Worm (Caenorhabditis elegans) whole organism, late embryonic: ENCODE measurements around the gene Y49F6B.19.
A peak's percentile ranks its signal among the peaks of the same experiment; 100 is the strongest.
"Not testable (repeated sequence)": the region's sequence is repeated elsewhere in the genome, so short reads cannot be mapped to it uniquely, and the experiment has no call there.

Experiments
- C08G9.2 ChIP-seq: sonication (generic microtip); optimal IDR thresholded peaks from 2 replicates; lab custom pipeline; 2016; ENCODE audit warnings: mild to moderate bottlenecking, missing genetic modification characterization, moderate library complexity, missing compliant biosample characterization
- C38D4.7 ChIP-seq: fragments of 200-800 bp; sonication (Bioruptor generic); optimal IDR thresholded peaks from 2 replicates; lab custom pipeline; 2018; ENCODE audit warnings: mild to moderate bottlenecking, missing genetic modification characterization, moderate library complexity, missing compliant biosample characterization
- F13H6.1 ChIP-seq: sonication (generic microtip); optimal IDR thresholded peaks from 2 replicates; lab custom pipeline; 2016; ENCODE audit warnings: missing genetic modification characterization, missing compliant biosample characterization
- K09A11.1 ChIP-seq: sonication (generic microtip); optimal IDR thresholded peaks from 2 replicates; lab custom pipeline; 2017; ENCODE audit warnings: antibody characterized with exemption, mild to moderate bottlenecking, missing genetic modification characterization, missing compliant biosample characterization; ENCODE audit not compliant: insufficient read depth
- T23F11.4 ChIP-seq: fragments of 200-800 bp; sonication (Bioruptor generic); optimal IDR thresholded peaks from 2 replicates; lab custom pipeline; 2018; ENCODE audit warnings: mild to moderate bottlenecking, missing genetic modification characterization, missing compliant biosample characterization
- Y22D7AL.16 ChIP-seq: sonication (generic microtip); optimal IDR thresholded peaks from 2 replicates; lab custom pipeline; 2016; ENCODE audit warnings: missing genetic modification characterization, missing compliant biosample characterization
- ahr-1 ChIP-seq: sonication (generic microtip); optimal IDR thresholded peaks from 2 replicates; lab custom pipeline; 2016; ENCODE audit warnings: missing genetic modification characterization, missing compliant biosample characterization
- ceh-22 ChIP-seq: sonication (generic microtip); optimal IDR thresholded peaks from 2 replicates; lab custom pipeline; 2017; ENCODE audit warnings: missing biosample characterization, missing genetic modification characterization
- ceh-24 ChIP-seq: sonication (generic microtip); optimal IDR thresholded peaks from 2 replicates; lab custom pipeline; 2016; ENCODE audit warnings: mild to moderate bottlenecking, missing genetic modification characterization, missing compliant biosample characterization
- ceh-30 ChIP-seq: fragments of 150-350 bp; optimal IDR thresholded peaks from 2 replicates; lab custom pipeline; 2014; ENCODE audit warnings: missing biosample characterization, missing genetic modification characterization
- ceh-31 ChIP-seq: sonication (generic microtip); optimal IDR thresholded peaks from 2 replicates; lab custom pipeline; 2016; ENCODE audit warnings: missing genetic modification characterization, missing compliant biosample characterization
- ceh-34 ChIP-seq: sonication (generic microtip); optimal IDR thresholded peaks from 2 replicates; lab custom pipeline; 2016; ENCODE audit warnings: mild to moderate bottlenecking, missing genetic modification characterization, missing compliant biosample characterization
- ceh-45 ChIP-seq: fragments of 200-800 bp; sonication (Bioruptor generic); IDR thresholded peaks from 2 replicates; pipeline ENCODE4 v1.3.6; 2022; ENCODE audit warnings: missing genetic modification reagents, missing genetic modification characterization, missing compliant biosample characterization
- ceh-48 ChIP-seq: sonication (generic microtip); optimal IDR thresholded peaks from 2 replicates; lab custom pipeline; 2016; ENCODE audit warnings: missing genetic modification characterization, inconsistent platforms, missing compliant biosample characterization
- ceh-6 ChIP-seq: fragments of 200-800 bp; sonication (Bioruptor generic); optimal IDR thresholded peaks from 2 replicates; lab custom pipeline; 2018; ENCODE audit warnings: mild to moderate bottlenecking, missing genetic modification characterization, missing compliant biosample characterization
- dve-1 ChIP-seq: sonication (generic microtip); optimal IDR thresholded peaks from 2 replicates; lab custom pipeline; 2017; ENCODE audit warnings: antibody characterized with exemption, mild to moderate bottlenecking, missing genetic modification characterization, missing compliant biosample characterization
- elt-2 ChIP-seq: sonication (generic microtip); optimal IDR thresholded peaks from 2 replicates; lab custom pipeline; 2016; ENCODE audit warnings: missing genetic modification reagents, missing genetic modification characterization, missing compliant biosample characterization
- elt-4 ChIP-seq: sonication (generic microtip); optimal IDR thresholded peaks from 2 replicates; lab custom pipeline; 2016; ENCODE audit warnings: missing genetic modification characterization, missing compliant biosample characterization
- fax-1 ChIP-seq: sonication (generic microtip); optimal IDR thresholded peaks from 2 replicates; lab custom pipeline; 2016; ENCODE audit warnings: missing genotype, missing genetic modification characterization, missing compliant biosample characterization
- fkh-10 ChIP-seq: fragments of 150-350 bp; optimal IDR thresholded peaks from 2 replicates; lab custom pipeline; 2014; ENCODE audit warnings: missing biosample characterization, missing genetic modification reagents, missing genetic modification characterization
- hlh-13 ChIP-seq: fragments of 200-800 bp; sonication (Bioruptor generic); optimal IDR thresholded peaks from 2 replicates; lab custom pipeline; 2018; ENCODE audit warnings: mild to moderate bottlenecking, missing genetic modification characterization, missing compliant biosample characterization
- hlh-15 ChIP-seq: sonication (generic microtip); optimal IDR thresholded peaks from 2 replicates; lab custom pipeline; 2016; ENCODE audit warnings: missing genetic modification characterization, missing compliant biosample characterization
- hlh-8 ChIP-seq: sonication (generic microtip); optimal IDR thresholded peaks from 2 replicates; lab custom pipeline; 2016; ENCODE audit warnings: missing genotype, missing genetic modification characterization, missing compliant biosample characterization
- lim-6 ChIP-seq: sonication (generic microtip); optimal IDR thresholded peaks from 2 replicates; lab custom pipeline; 2016; ENCODE audit warnings: missing genetic modification characterization, missing compliant biosample characterization
- lin-11 ChIP-seq: fragments of 200-800 bp; sonication (Bioruptor generic); optimal IDR thresholded peaks from 2 replicates; lab custom pipeline; 2018; ENCODE audit warnings: mild to moderate bottlenecking, missing genetic modification characterization, missing compliant biosample characterization
- nfya-1 ChIP-seq: sonication (generic microtip); optimal IDR thresholded peaks from 2 replicates; lab custom pipeline; 2017; ENCODE audit warnings: missing genetic modification characterization, mild to moderate bottlenecking, missing compliant biosample characterization, antibody characterized with exemption, moderate library complexity
- nhr-232 ChIP-seq: sonication (generic microtip); optimal IDR thresholded peaks from 2 replicates; lab custom pipeline; 2016; ENCODE audit warnings: missing genetic modification characterization, missing compliant biosample characterization
- odd-2 ChIP-seq: sonication (generic microtip); optimal IDR thresholded peaks from 2 replicates; lab custom pipeline; 2017; ENCODE audit warnings: antibody characterized with exemption, mild to moderate bottlenecking, missing genetic modification characterization, missing compliant biosample characterization
- pag-3 ChIP-seq: sonication (generic microtip); optimal IDR thresholded peaks from 2 replicates; lab custom pipeline; 2016; ENCODE audit warnings: missing compliant biosample characterization, missing genetic modification characterization, borderline replicate concordance
- pat-9 ChIP-seq: fragments of 200-800 bp; sonication (Bioruptor generic); optimal IDR thresholded peaks from 2 replicates; lab custom pipeline; 2018; ENCODE audit warnings: mild to moderate bottlenecking, missing genetic modification characterization, moderate library complexity, missing compliant biosample characterization
- pha-2 ChIP-seq: sonication (generic microtip); optimal IDR thresholded peaks from 2 replicates; lab custom pipeline; 2017; ENCODE audit warnings: mild to moderate bottlenecking, missing genetic modification characterization, missing compliant biosample characterization
- pros-1 ChIP-seq: fragments of 150-350 bp; optimal IDR thresholded peaks from 2 replicates; lab custom pipeline; 2014; ENCODE audit warnings: missing biosample characterization, missing genetic modification reagents, missing genetic modification characterization
- ref-2 ChIP-seq: sonication (generic microtip); optimal IDR thresholded peaks from 2 replicates; lab custom pipeline; 2016; ENCODE audit warnings: missing genetic modification characterization, missing compliant biosample characterization
- sdc-2 ChIP-seq: sonication (generic microtip); optimal IDR thresholded peaks from 2 replicates; lab custom pipeline; 2016; ENCODE audit warnings: missing genotype, missing genetic modification characterization, missing compliant biosample characterization
- sox-2 ChIP-seq: fragments of 200-800 bp; sonication (Bioruptor generic); IDR thresholded peaks from 2 replicates; pipeline ENCODE4 v1.3.6; 2022; ENCODE audit warnings: missing genetic modification reagents, missing genetic modification characterization, missing compliant biosample characterization
- sox-4 ChIP-seq: sonication (generic microtip); optimal IDR thresholded peaks from 2 replicates; lab custom pipeline; 2017; ENCODE audit warnings: mild to moderate bottlenecking, missing genetic modification characterization, inconsistent platforms, missing compliant biosample characterization
- tbx-7 ChIP-seq: sonication (generic microtip); optimal IDR thresholded peaks from 2 replicates; lab custom pipeline; 2016; ENCODE audit warnings: missing genotype, missing genetic modification characterization, missing compliant biosample characterization
- ttx-3 ChIP-seq: sonication (generic microtip); optimal IDR thresholded peaks from 2 replicates; lab custom pipeline; 2016; ENCODE audit warnings: missing genetic modification reagents, missing genetic modification characterization, missing compliant biosample characterization
- unc-42 ChIP-seq: sonication (generic microtip); optimal IDR thresholded peaks from 2 replicates; lab custom pipeline; 2016; ENCODE audit warnings: missing genotype, missing genetic modification characterization, missing compliant biosample characterization
- unc-55 ChIP-seq: sonication (generic microtip); optimal IDR thresholded peaks from 2 replicates; lab custom pipeline; 2017; ENCODE audit warnings: missing biosample characterization, missing genetic modification reagents, missing genetic modification characterization
- unc-86 ChIP-seq: sonication (generic microtip); optimal IDR thresholded peaks from 2 replicates; lab custom pipeline; 2016; ENCODE audit warnings: missing genetic modification characterization, missing compliant biosample characterization
- zip-5 ChIP-seq: sonication (generic microtip); optimal IDR thresholded peaks from 2 replicates; lab custom pipeline; 2016; ENCODE audit warnings: missing genetic modification characterization, missing compliant biosample characterization
- ztf-16 ChIP-seq: sonication (generic microtip); optimal IDR thresholded peaks from 2 replicates; lab custom pipeline; 2017; ENCODE audit warnings: missing genetic modification characterization, missing compliant biosample characterization

The Y49F6B.19 gene

DNA sequence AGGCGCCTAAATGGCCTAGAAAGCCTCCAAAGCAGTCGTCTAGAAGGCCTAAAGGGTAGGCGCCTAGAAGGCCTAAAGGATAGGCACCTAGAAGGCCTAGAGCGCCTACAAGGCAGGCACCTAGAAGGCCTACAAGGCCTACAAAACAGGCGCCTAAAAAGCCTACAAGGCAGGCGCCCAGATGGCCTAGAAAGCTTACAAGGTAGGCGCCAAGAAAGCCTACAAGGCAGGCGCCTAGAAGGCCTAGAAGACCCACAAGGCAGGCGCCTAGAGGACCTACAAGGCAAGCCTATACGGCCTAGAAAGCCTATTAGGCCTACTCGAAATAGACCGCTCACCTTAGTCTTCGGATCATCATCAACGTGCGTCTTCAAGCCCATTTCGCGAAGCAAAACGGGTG lies 10.1 kb downstream of the Y49F6B.19 start:
- TF ChIP-seq ceh-48 (tag; lab: Kevin White, UChicago) (no peak), lim-6 (tag; lab: Kevin White, UChicago) (no peak), unc-55 (GFP tag; lab: Kevin White, UChicago) (no peak), ttx-3 (no peak), ceh-45 (GFP tag; lab: Robert Waterston, UW) (0 out of 2 replicates have a peak, but pooled peaks have one; percentile 6), nfya-1 (no peak), lin-11 (tag; lab: Kevin White, UChicago) (no peak)

DNA sequence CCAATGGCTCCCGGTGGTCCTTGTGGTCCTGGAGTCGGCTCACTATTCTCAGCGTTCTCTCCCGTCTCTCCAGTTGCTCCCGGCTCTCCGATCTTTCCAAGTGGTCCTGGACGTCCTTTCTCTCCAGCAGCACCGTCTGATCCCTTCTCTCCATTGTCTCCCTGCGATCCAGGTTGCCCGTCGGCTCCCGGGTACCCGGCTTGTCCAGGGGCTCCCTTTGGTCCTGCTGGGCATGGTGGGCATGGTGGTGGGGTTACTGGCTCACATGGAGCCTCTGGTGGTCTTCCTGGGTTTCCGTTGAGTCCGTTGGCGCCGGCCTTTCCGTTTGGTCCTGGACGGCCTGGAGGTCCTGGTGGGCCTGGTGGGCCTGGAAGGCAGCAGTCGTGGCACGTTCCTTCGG lies 11.8 kb downstream of the Y49F6B.19 start:
- TF ChIP-seq C08G9.2 (tag; lab: Kevin White, UChicago) (peak; percentile 14), fax-1 (tag; lab: Kevin White, UChicago) (no peak)

DNA sequence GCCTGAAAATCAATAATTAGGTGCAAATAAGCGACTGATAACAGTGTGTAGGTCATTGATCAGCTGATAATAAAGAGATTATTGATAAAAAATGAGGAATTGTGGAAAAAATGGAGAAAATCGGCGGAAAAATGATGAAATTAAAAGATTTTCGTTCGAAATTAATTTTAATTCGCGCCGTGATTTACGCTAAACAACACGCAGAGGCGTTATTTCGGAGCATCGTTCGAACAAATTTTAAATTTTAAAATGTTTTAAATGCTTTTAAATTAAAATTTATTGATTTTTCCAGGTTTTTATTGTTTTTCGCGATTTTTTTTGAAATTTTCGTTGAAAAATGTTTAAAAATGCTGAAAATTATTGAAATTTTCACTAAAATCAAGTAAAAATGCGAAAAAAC lies 12.8 kb downstream of the Y49F6B.19 start, which contains the start of gene Y49F6B.9:
TSS of gene Y49F6B.9 (minus strand) at position 2 of the 400 bp plus-strand sequence.
- TF ChIP-seq odd-2 (tag; lab: Kevin White, UChicago) (no peak), elt-2 (tag; lab: Kevin White, UChicago) (peak; percentile 35)

DNA sequence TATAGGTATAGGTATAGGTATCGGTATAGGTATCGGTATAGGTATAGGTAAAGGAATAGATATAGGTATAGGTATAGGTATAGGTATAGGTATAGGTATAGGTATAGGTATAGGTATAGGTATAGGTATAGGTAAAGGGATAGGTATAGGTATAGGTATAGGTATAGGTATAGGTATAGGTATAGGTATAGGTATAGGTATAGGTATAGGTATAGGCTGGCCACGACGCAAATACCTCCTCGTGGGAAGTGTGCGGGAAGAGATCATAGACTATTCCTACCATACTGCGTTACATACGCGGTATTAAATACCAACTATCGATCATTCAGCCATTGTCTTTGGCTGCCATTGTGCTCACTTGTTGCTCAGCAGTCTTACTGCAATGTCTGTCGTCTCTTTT lies 21.3 kb downstream of the Y49F6B.19 start, which contains the start of gene fbxb-112:
TSS of gene fbxb-112 (plus strand) at position 301 of the 400 bp plus-strand sequence.
- not testable (repeated sequence) for TF ChIP-seq F13H6.1 (tag; lab: Kevin White, UChicago); fkh-10 (GFP tag; lab: Kevin White, UChicago); sox-4 (tag; lab: Kevin White, UChicago)

DNA sequence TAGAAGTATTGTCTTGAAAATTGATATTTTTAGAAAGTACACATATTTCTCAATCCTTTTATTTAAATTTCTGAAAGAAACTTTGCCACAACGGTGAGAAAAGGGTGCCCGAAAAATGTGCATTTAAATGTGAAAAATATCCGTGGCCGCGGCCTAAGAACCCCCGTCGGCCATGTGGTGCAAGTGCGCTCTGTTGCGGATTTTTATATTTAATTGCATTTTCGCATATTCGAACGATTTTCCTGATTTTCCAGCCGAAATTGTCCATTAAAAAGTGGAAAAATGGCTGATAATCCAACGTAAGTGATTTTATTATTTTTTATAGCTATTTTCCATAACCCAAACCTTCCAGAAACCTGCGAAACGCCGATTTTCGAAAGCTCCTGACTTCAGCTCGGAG lies 29.9 kb downstream of the Y49F6B.19 start, which contains the start of gene smu-2:
TSS of gene smu-2 (plus strand) at position 178 of the 400 bp plus-strand sequence.
- TF ChIP-seq pag-3 (tag; lab: Kevin White, UChicago) (no peak), pros-1 (no peak), ceh-30 (tag; lab: Kevin White, UChicago) (no peak), ceh-34 (peak; percentile 46), ref-2 (tag; lab: Kevin White, UChicago) (peak; percentile 59), ceh-48 (tag; lab: Kevin White, UChicago) (peak; percentile 7), pha-2 (tag; lab: Kevin White, UChicago) (no peak), F13H6.1 (tag; lab: Kevin White, UChicago) (no peak), ceh-31 (tag; lab: Kevin White, UChicago) (peak; percentile 96), tbx-7 (tag; lab: Kevin White, UChicago) (peak; percentile 84), ztf-16 (tag; lab: Kevin White, UChicago) (no peak), T23F11.4 (GFP tag; lab: Kevin White, UChicago) (no peak), pat-9 (tag; lab: Kevin White, UChicago) (no peak), unc-42 (tag; lab: Kevin White, UChicago) (peak; percentile 98), sox-4 (tag; lab: Kevin White, UChicago) (no peak), sox-2 (GFP tag; lab: Robert Waterston, UW) (no peak), hlh-15 (tag; lab: Kevin White, UChicago) (peak; percentile 34), nfya-1 (peak; percentile 33), nhr-232 (tag; lab: Kevin White, UChicago) (no peak), Y22D7AL.16 (tag; lab: Kevin White, UChicago) (no peak), C08G9.2 (tag; lab: Kevin White, UChicago) (peak; percentile 91), odd-2 (tag; lab: Kevin White, UChicago) (no peak), sdc-2 (no peak), elt-4 (tag; lab: Kevin White, UChicago) (no peak), ceh-24 (tag; lab: Kevin White, UChicago) (no peak), K09A11.1 (tag; lab: Kevin White, UChicago) (no peak), lin-11 (tag; lab: Kevin White, UChicago) (no peak), ceh-6 (no peak), zip-5 (peak; percentile 76), hlh-8 (peak; percentile 42), C38D4.7 (GFP tag; lab: Kevin White, UChicago) (no peak), ceh-22 (no peak), dve-1 (no peak), unc-86 (tag; lab: Kevin White, UChicago) (peak; percentile 47), hlh-13 (GFP tag; lab: Kevin White, UChicago) (no peak), ahr-1 (tag; lab: Kevin White, UChicago) (peak; percentile 40)
